Worm (Caenorhabditis elegans) whole organism, L2 larva: Measurements from ENCODE around the gene nhr-115.

ENCODE experiments used
- R02D3.7 ChIP-seq: fragments of 150-350 bp; optimal IDR thresholded peaks from 2 replicates; lab custom pipeline; 2014; ENCODE audit warnings: missing biosample characterization, missing genetic modification characterization
- aly-2 ChIP-seq: fragments of 150-350 bp; optimal IDR thresholded peaks from 2 replicates; lab custom pipeline; 2014; ENCODE audit warnings: missing biosample characterization, missing genetic modification characterization
- unc-62 ChIP-seq: fragments of 150-350 bp; optimal IDR thresholded peaks from 2 replicates; lab custom pipeline; 2014; ENCODE audit warnings: missing biosample characterization, missing genetic modification reagents, missing genetic modification characterization

ce11 chrV:2306383-2306782 is 14.0 kb downstream of the nhr-115 start:
- TF ChIP-seq R02D3.7, result no peak
- TF ChIP-seq aly-2 (tag; lab: Kevin White, UChicago), result no peak
- TF ChIP-seq unc-62, result no peak
